Worm (Caenorhabditis elegans): Measurements from ENCODE around the gene srsx-11.

ce11 chrV:5016728-5017127 is 37.8 kb upstream of the srsx-11 start:
- TF ChIP-seq ama-1 (optimal IDR thresholded peaks at IDR 0.05) (no peak), nhr-237 (tag; optimal IDR thresholded peaks at IDR 0.05) (peak; percentile 45), lir-3 (tag; optimal IDR thresholded peaks at IDR 0.05; ENCODE audit: poor library complexity) (no peak), lin-39 (tag; optimal IDR thresholded peaks at IDR 0.05) (no peak), ceh-63 (GFP tag; optimal IDR thresholded peaks at IDR 0.05) (no peak), lsy-2 (tag; optimal IDR thresholded peaks at IDR 0.05) (no peak), mef-2 (tag; optimal IDR thresholded peaks at IDR 0.05) (no peak), blmp-1 (tag; optimal IDR thresholded peaks at IDR 0.05) (no peak), nhr-77 (tag; optimal IDR thresholded peaks at IDR 0.05) (no peak), ceh-90 (tag; optimal IDR thresholded peaks at IDR 0.05) (no peak), nhr-76 (tag; optimal IDR thresholded peaks at IDR 0.05) (no peak), nhr-90 (tag; optimal IDR thresholded peaks at IDR 0.05; ENCODE audit: poor library complexity) (no peak)

Measured in whole organism, L1 larva.